Worm (Caenorhabditis elegans): ENCODE data around the gene lron-15.

Gene lron-15

ce11 chrII:6544842-6545410 lies at the start of gene lron-15:
Gene lron-15, minus strand, starts transcription at chrII:6544892.
- no peak for TF ChIP-seq mep-1 (tag; optimal IDR thresholded peaks at IDR 0.05)
- TF ChIP-seq unc-62 (GFP tag; optimal IDR thresholded peaks at IDR 0.05), result peak; percentile 85
- TF ChIP-seq hlh-1 (tag; optimal IDR thresholded peaks at IDR 0.05), result peak; percentile 92
- TF ChIP-seq unc-120 (tag; optimal IDR thresholded peaks at IDR 0.05; ENCODE audit: poor library complexity, severe bottlenecking), result peak; percentile 46

- TF ChIP-seq flh-1 (GFP tag; optimal IDR thresholded peaks at IDR 0.05), result no peak
- TF ChIP-seq ceh-39 (tag; optimal IDR thresholded peaks at IDR 0.05), result no peak
- no peak for TF ChIP-seq pha-4 (tag; optimal IDR thresholded peaks at IDR 0.05)
- TF ChIP-seq nhr-76 (tag; optimal IDR thresholded peaks at IDR 0.05), result no peak
- TF ChIP-seq lin-32 (GFP tag; optimal IDR thresholded peaks at IDR 0.05), result no peak
- no peak for TF ChIP-seq lsy-2 (tag; optimal IDR thresholded peaks at IDR 0.05)
- no peak for TF ChIP-seq cnd-1 (tag; optimal IDR thresholded peaks at IDR 0.05)
- no peak for TF ChIP-seq unc-62 (GFP tag; optimal IDR thresholded peaks at IDR 0.05)
- no peak for TF ChIP-seq unc-39 (tag; optimal IDR thresholded peaks at IDR 0.05)
- no peak for TF ChIP-seq snpc-4 (tag; optimal IDR thresholded peaks at IDR 0.05)
- TF ChIP-seq ham-2 (GFP tag; optimal IDR thresholded peaks at IDR 0.05), result no peak
- TF ChIP-seq tbx-8 (GFP tag; optimal IDR thresholded peaks at IDR 0.05), result no peak
- TF ChIP-seq drap-1 (GFP tag; optimal IDR thresholded peaks at IDR 0.05), result no peak
- no peak for TF ChIP-seq ceh-43 (GFP tag; optimal IDR thresholded peaks at IDR 0.05)
- no peak for TF ChIP-seq elt-3 (tag; optimal IDR thresholded peaks at IDR 0.05)
- no peak for TF ChIP-seq sptf-1 (tag; optimal IDR thresholded peaks at IDR 0.05)
- no peak for TF ChIP-seq bed-3 (GFP tag; optimal IDR thresholded peaks at IDR 0.05)
- no peak for TF ChIP-seq lin-13 (tag; optimal IDR thresholded peaks at IDR 0.05)
Observed at ce11 chrII:6594151-6594550, 49.5 kb upstream of the lron-15 start, which contains the start of gene aipr-1. Gene aipr-1, minus strand, starts transcription at chrII:6594251.

ce11 chrII:6592251-6592650 lies 47.6 kb upstream of the lron-15 start, which contains the start of gene C56C10.9:
Gene C56C10.9, minus strand, starts transcription at chrII:6592351.
- no peak for TF ChIP-seq unc-120 (tag; optimal IDR thresholded peaks at IDR 0.05; ENCODE audit: poor library complexity, severe bottlenecking)

ce11 chrII:6591000-6591399 lies 46.3 kb upstream of the lron-15 start:
- no peak for TF ChIP-seq unc-39 (tag; optimal IDR thresholded peaks at IDR 0.05)
- TF ChIP-seq lin-13 (tag; optimal IDR thresholded peaks at IDR 0.05), result no peak
- TF ChIP-seq mls-2 (tag; optimal IDR thresholded peaks at IDR 0.05), result no peak
- no peak for TF ChIP-seq sptf-1 (tag; optimal IDR thresholded peaks at IDR 0.05)
- no peak for TF ChIP-seq nhr-12 (tag; optimal IDR thresholded peaks at IDR 0.05)
- TF ChIP-seq ceh-43 (GFP tag; optimal IDR thresholded peaks at IDR 0.05), result no peak
- no peak for TF ChIP-seq blmp-1 (tag; optimal IDR thresholded peaks at IDR 0.05)
- TF ChIP-seq unc-62 (GFP tag; optimal IDR thresholded peaks at IDR 0.05), result no peak
- no peak for TF ChIP-seq snpc-4 (tag; optimal IDR thresholded peaks at IDR 0.05)
- TF ChIP-seq ceh-39 (tag; optimal IDR thresholded peaks at IDR 0.05), result no peak
- no peak for TF ChIP-seq M03D4.4 (tag; optimal IDR thresholded peaks at IDR 0.05)
- TF ChIP-seq zip-8 (tag; optimal IDR thresholded peaks at IDR 0.05), result no peak
- TF ChIP-seq nhr-237 (tag; optimal IDR thresholded peaks at IDR 0.05), result no peak
- no peak for TF ChIP-seq drap-1 (GFP tag; optimal IDR thresholded peaks at IDR 0.05)
- TF ChIP-seq ztf-11 (tag; optimal IDR thresholded peaks at IDR 0.05), result no peak
- no peak for TF ChIP-seq lin-32 (GFP tag; optimal IDR thresholded peaks at IDR 0.05)
- TF ChIP-seq hlh-1 (tag; optimal IDR thresholded peaks at IDR 0.05), result no peak
- no peak for TF ChIP-seq elt-1 (tag; optimal IDR thresholded peaks at IDR 0.05; ENCODE audit: borderline replicate concordance, insufficient read depth)

- TF ChIP-seq mls-2 (tag; optimal IDR thresholded peaks at IDR 0.05) (no peak), snpc-4 (tag; optimal IDR thresholded peaks at IDR 0.05) (no peak), nhr-76 (tag; optimal IDR thresholded peaks at IDR 0.05) (no peak)
Observed at ce11 chrII:6589408-6589807, 44.7 kb upstream of the lron-15 start, which contains the start of gene vps-32.1. Gene vps-32.1, plus strand, starts transcription at chrII:6589708.
